Fruit fly (Drosophila melanogaster): Measurements from ENCODE around the gene CG45486.

DNA sequence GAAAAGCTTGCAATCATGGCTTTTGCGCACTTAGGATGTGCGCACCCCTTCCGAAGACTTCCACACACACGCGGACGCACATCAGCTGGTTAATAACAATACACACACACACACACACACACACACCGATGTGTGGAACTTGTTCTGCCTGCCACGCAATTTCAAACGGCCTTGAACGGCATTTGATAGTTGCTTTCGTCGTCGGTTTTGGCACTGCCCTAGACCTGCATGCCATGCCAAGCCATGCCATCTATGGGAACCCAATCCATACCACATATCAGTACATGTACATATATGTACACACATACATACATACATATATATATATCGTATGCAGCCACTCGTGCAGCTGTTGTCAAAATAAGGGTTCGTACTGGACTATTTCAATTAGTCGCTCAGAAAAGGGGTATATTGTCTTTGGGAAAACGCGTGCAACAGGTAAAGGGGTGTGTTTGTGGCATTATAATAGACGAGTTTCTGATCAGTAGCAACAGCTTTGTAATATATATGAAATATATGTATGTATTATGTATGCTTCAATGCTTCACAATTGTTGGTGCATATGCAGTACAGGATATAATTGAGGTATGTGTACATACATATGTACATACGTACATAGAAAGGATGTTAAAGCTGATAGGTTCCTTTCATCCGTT is 19.8 kb downstream of the CG45486 start, which contains the start of gene amn:
- no peak for TF ChIP-seq psq (optimal IDR thresholded peaks at IDR 0.05)
- no peak for TF ChIP-seq pan (optimal IDR thresholded peaks at IDR 0.05)
- no peak for TF ChIP-seq usp (GFP tag; optimal IDR thresholded peaks at IDR 0.05)
- TF ChIP-seq Dll (optimal IDR thresholded peaks at IDR 0.05): no peak
- no peak for TF ChIP-seq EcR (GFP tag; optimal IDR thresholded peaks at IDR 0.05)
- no peak for TF ChIP-seq CG8478 (optimal IDR thresholded peaks at IDR 0.05)
